Worm (Caenorhabditis elegans) whole organism, L3 larva: Measurements from ENCODE around the gene C44B11.1.

Experiments
- R02D3.7 ChIP-seq: fragments of 150-350 bp; optimal IDR thresholded peaks from 2 replicates; lab custom pipeline; 2014; ENCODE audit warnings: missing biosample characterization, missing genetic modification characterization
- ZK546.5 ChIP-seq: sonication (generic microtip); optimal IDR thresholded peaks from 2 replicates; lab custom pipeline; 2017; ENCODE audit warnings: missing biosample characterization, missing genetic modification characterization
- aly-2 ChIP-seq: fragments of 150-350 bp; optimal IDR thresholded peaks from 2 replicates; lab custom pipeline; 2014; ENCODE audit warnings: missing biosample characterization, missing genetic modification characterization
- ama-1 ChIP-seq: fragments of 150-350 bp; optimal IDR thresholded peaks from 2 replicates; lab custom pipeline; 2018
- ceh-28 ChIP-seq: fragments of 150-350 bp; optimal IDR thresholded peaks from 2 replicates; lab custom pipeline; 2014; ENCODE audit warnings: missing biosample characterization, missing genetic modification reagents, missing genetic modification characterization
- ceh-82 ChIP-seq: fragments of 150-350 bp; optimal IDR thresholded peaks from 2 replicates; lab custom pipeline; 2014; ENCODE audit warnings: missing biosample characterization, missing genetic modification characterization
- daf-12 ChIP-seq: fragments of 150-350 bp; optimal IDR thresholded peaks from 2 replicates; lab custom pipeline; 2014; ENCODE audit warnings: missing biosample characterization, missing genetic modification reagents, missing genetic modification characterization
- egl-5 ChIP-seq: fragments of 150-350 bp; optimal IDR thresholded peaks from 2 replicates; lab custom pipeline; 2017; ENCODE audit warnings: missing biosample characterization, missing genetic modification reagents, missing genetic modification characterization, inconsistent platforms
- elt-2 ChIP-seq: sonication (generic microtip); optimal IDR thresholded peaks from 2 replicates; lab custom pipeline; 2016; ENCODE audit warnings: missing genetic modification reagents, mild to moderate bottlenecking, missing genetic modification characterization, missing compliant biosample characterization
- eor-1 ChIP-seq, 2 experiments: fragments of 150-350 bp; optimal IDR thresholded peaks; 2 replicates each; lab custom pipeline; 2014 to 2018; ENCODE audit warnings: missing biosample characterization in 2 of 2, missing genetic modification characterization in 2 of 2
- fkh-10 ChIP-seq: sonication (generic microtip); optimal IDR thresholded peaks from 2 replicates; lab custom pipeline; 2017; ENCODE audit warnings: missing biosample characterization, missing genetic modification reagents, missing genetic modification characterization
- fkh-2 ChIP-seq: fragments of 150-350 bp; optimal IDR thresholded peaks from 2 replicates; lab custom pipeline; 2014; ENCODE audit warnings: missing biosample characterization, missing genetic modification reagents, missing genetic modification characterization
- hmg-11 ChIP-seq: sonication (generic microtip); optimal IDR thresholded peaks from 2 replicates; lab custom pipeline; 2016; ENCODE audit warnings: missing genetic modification characterization, missing compliant biosample characterization
- jun-1 ChIP-seq: fragments of 150-350 bp; optimal IDR thresholded peaks from 2 replicates; lab custom pipeline; 2014; ENCODE audit warnings: missing biosample characterization, missing genetic modification reagents, missing genetic modification characterization
- lin-15B ChIP-seq: fragments of 150-350 bp; optimal IDR thresholded peaks from 2 replicates; lab custom pipeline; 2014; ENCODE audit warnings: missing biosample characterization, missing genetic modification characterization
- lsy-12 ChIP-seq: sonication (generic microtip); optimal IDR thresholded peaks from 2 replicates; lab custom pipeline; 2016; ENCODE audit warnings: mild to moderate bottlenecking, missing genetic modification characterization, missing compliant biosample characterization
- mdl-1 ChIP-seq: fragments of 150-350 bp; optimal IDR thresholded peaks from 2 replicates; lab custom pipeline; 2014; ENCODE audit warnings: missing biosample characterization, missing genetic modification characterization
- nfya-1 ChIP-seq: sonication (generic microtip); optimal IDR thresholded peaks from 2 replicates; lab custom pipeline; 2017; ENCODE audit warnings: missing genetic modification characterization, mild to moderate bottlenecking, missing compliant biosample characterization, antibody characterized with exemption, moderate library complexity; ENCODE audit not compliant: insufficient read depth
- nhr-11 ChIP-seq: fragments of 150-350 bp; optimal IDR thresholded peaks from 2 replicates; lab custom pipeline; 2014; ENCODE audit warnings: missing biosample characterization, missing genetic modification characterization
- nhr-237 ChIP-seq: fragments of 150-350 bp; optimal IDR thresholded peaks from 2 replicates; lab custom pipeline; 2014; ENCODE audit warnings: missing biosample characterization, missing genetic modification characterization
- nhr-25 ChIP-seq: sonication (generic microtip); optimal IDR thresholded peaks from 2 replicates; lab custom pipeline; 2017; ENCODE audit warnings: missing biosample characterization, missing genetic modification characterization
- nhr-28 ChIP-seq: fragments of 150-350 bp; optimal IDR thresholded peaks from 2 replicates; lab custom pipeline; 2014; ENCODE audit warnings: missing biosample characterization, missing genetic modification characterization
- nhr-76 ChIP-seq: fragments of 150-350 bp; sonication (generic microtip); optimal IDR thresholded peaks from 5 replicates; lab custom pipeline; 2014; ENCODE audit warnings: missing biosample characterization, missing genetic modification characterization
- nhr-77 ChIP-seq: fragments of 150-350 bp; optimal IDR thresholded peaks from 2 replicates; lab custom pipeline; 2014; ENCODE audit warnings: missing biosample characterization, missing genetic modification characterization
- pha-4 ChIP-seq: fragments of 150-350 bp; optimal IDR thresholded peaks from 2 replicates; lab custom pipeline; 2014; ENCODE audit warnings: missing biosample characterization, missing genetic modification reagents, missing genetic modification characterization
- pqm-1 ChIP-seq: fragments of 150-350 bp; optimal IDR thresholded peaks from 2 replicates; lab custom pipeline; 2017; ENCODE audit warnings: missing biosample characterization, missing genetic modification characterization, inconsistent platforms
- sea-2 ChIP-seq: fragments of 150-350 bp; sonication (generic microtip); optimal IDR thresholded peaks from 4 replicates; lab custom pipeline; 2014; ENCODE audit warnings: missing biosample characterization, missing genetic modification reagents, missing genetic modification characterization
- snpc-4 ChIP-seq: fragments of 150-350 bp; optimal IDR thresholded peaks from 2 replicates; lab custom pipeline; 2014; ENCODE audit warnings: missing biosample characterization, missing genetic modification characterization
- zag-1 ChIP-seq: fragments of 150-350 bp; optimal IDR thresholded peaks from 2 replicates; lab custom pipeline; 2014; ENCODE audit warnings: missing biosample characterization, missing genetic modification characterization
- ztf-11 ChIP-seq: fragments of 150-350 bp; optimal IDR thresholded peaks from 2 replicates; lab custom pipeline; 2014; ENCODE audit warnings: missing biosample characterization, missing genetic modification characterization

C44B11.1 gene

DNA sequence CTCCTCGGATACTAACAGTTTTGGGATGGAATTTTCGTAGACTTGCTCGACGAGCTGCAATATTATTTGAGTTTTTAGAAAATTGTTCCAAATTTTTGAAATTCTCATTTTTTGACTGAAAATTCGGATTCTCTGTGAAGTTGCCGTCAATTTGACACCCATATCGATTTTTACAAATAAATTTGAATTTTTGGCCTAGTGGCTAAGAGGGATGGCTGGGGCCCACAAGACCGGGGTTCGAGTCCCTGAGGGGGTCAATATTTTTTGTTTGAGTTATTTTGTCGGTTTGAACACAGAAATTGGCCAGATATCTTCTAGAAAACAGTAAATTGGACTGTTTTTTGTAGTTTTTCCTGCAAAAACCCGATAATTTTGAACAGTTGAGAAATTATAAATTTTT lies 44.5 kb upstream of the C44B11.1 start:
- TF ChIP-seq hmg-11 (tag; lab: Kevin White, UChicago) (no peak), lsy-12 (tag; lab: Kevin White, UChicago) (no peak), egl-5 (tag; lab: Kevin White, UChicago) (no peak), ztf-11 (tag; lab: Kevin White, UChicago) (no peak), eor-1 (tag; optimal IDR thresholded peaks at IDR 0.05; lab: Kevin White, UChicago) (no peak), zag-1 (tag; lab: Kevin White, UChicago) (no peak), R02D3.7 (tag; lab: Kevin White, UChicago) (no peak)

DNA sequence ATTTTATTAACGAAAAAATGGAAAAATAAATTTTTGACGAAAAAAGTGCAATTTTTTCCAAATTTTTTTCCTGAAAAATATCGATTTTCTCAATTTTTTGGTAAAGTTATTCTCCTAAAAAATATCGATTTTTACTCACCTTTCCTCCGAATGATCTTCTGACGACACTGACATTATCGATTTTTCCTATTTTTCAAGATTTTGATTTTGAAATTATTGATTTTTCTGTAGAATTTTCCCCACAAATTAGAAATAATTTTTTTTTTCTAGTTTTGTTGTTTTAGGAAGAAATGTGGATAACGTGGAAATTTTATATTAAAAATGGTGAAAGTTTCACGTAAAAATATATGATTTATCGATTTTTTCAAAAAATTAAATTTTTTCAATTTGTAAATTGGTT lies 43.5 kb upstream of the C44B11.1 start:
- peak; percentile 86 for TF ChIP-seq ceh-28 (tag; lab: Kevin White, UChicago)
- no peak for TF ChIP-seq sea-2 (GFP tag; lab: Kevin White, UChicago)
- TF ChIP-seq, all 47 proteins: peak for 1

DNA sequence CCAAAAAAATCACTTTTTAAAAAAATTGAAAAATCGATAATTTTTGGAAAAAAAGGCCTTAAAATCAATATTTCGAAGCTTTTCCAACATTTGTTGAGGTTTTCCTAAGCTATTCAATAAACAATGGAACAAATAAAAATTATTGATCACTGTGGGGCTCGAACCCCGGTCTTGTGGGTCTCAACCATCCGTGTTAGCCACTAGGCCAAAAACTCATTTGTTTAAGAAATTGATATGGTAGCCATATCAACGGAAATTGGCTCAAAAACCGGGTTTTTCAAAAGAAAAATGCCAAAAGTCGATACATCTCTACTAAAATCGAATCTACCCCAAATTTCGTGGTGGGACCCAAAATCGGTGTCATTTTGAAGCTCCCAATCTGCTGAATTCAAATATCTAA lies 43.1 kb upstream of the C44B11.1 start:
- TF ChIP-seq elt-2 (tag; lab: Kevin White, UChicago) (peak; percentile 23), fkh-2 (tag; lab: Kevin White, UChicago) (no peak), ceh-28 (tag; lab: Kevin White, UChicago) (no peak)

DNA sequence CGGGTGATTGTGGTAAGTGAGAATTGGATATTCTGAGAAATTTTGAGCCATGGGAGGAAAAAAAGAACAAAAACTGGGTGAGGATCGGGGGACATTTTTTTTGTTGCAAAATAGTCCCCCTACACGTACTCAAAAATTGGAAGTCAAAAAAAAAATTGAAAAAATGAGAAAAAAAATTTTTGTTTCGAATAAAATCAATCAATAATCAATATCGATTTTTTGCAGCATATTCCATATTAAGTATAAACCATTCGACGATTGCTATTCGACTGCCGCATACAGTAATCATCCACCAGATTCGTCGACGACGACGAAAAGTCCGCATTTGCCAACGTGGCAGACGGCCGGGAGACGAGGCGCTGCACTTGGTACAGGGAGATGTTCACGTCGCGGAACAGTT lies 42.5 kb upstream of the C44B11.1 start:
- TF ChIP-seq ceh-28 (tag; lab: Kevin White, UChicago) (peak; percentile 58), egl-5 (tag; lab: Kevin White, UChicago) (no peak), pha-4 (no peak)

DNA sequence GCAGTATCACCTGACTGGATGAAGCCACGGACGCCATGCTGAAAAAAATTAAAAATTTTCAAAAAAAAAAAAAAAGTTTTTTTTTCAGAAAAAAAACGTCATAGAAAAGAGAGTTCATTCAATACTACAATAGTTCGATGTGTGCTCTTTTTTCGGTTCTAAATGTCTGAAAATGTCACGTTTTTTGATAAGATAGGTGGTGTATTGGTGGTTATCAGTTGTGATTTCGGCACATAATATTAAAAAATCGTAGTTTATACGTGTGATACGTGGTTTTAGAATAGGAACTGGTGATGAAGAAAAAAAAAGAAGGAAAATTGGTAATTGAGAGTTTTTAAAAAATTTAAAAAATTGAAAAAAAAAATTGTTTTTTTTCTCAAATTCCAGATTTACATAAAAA lies 38.1 kb upstream of the C44B11.1 start:
- TF ChIP-seq mdl-1 (tag; lab: Kevin White, UChicago) (peak; percentile 23), nhr-237 (tag; lab: Kevin White, UChicago) (no peak), elt-2 (tag; lab: Kevin White, UChicago) (peak; percentile 93), pqm-1 (tag; lab: Kevin White, UChicago) (peak; percentile 97)

DNA sequence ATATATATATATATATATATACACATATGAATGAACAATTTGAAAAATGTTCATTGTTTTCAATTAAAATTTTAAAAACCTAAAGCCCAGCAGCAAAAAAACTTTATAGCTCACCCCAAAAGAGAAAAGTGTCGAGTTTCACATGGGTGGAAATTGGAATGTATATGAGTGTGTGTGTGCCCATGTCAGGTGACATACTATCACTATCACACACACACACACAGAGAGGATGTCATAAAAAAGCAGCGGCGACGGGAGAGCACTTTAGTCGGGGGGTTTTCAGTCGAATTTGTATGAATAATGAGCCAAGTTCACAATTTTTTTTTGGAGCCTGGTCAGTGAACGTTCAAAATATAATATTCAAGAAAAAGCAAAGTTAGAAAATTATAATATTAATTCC lies 35.1 kb upstream of the C44B11.1 start:
- TF ChIP-seq ztf-11 (tag; lab: Kevin White, UChicago), result no peak
- TF ChIP-seq pha-4, result peak; percentile 23
- peak; percentile 76 for TF ChIP-seq elt-2 (tag; lab: Kevin White, UChicago)
- peak; percentile 71 for TF ChIP-seq pqm-1 (tag; lab: Kevin White, UChicago)
- TF ChIP-seq jun-1, result peak; percentile 50
- TF ChIP-seq ama-1 (lab: Kevin White, UChicago), result no peak

DNA sequence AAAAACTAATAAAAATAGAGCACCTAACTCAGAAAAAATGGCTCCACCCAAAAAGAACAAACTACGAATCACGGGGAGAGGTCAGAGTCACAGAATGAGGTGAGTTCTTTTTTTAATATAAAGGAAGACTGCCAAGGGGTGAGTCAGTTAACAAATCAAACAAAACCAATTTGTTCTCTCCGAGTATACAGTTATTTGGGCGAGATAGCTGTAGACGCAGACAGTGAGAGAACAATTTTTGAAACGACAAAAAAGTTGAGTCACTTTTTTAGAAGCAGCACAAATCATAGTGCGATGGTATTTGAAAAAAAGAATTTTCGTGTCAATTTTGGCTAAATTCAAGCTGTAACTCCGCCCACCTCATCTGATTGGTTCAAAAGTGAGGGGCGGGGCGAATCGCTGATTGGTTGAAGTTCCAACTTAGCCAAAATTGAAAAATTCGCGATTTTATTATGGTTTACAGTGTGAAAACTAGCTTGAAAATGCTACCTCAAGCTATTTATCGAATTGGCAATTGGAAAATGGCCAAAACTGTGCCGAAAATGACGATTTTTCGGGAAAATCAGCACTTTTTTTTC lies 30.8 kb upstream of the C44B11.1 start:
- TF ChIP-seq ceh-28 (tag; lab: Kevin White, UChicago) (no peak), pha-4 (peak; percentile 83), eor-1 (tag; optimal IDR thresholded peaks at IDR 0.05; lab: Kevin White, UChicago) (no peak), fkh-10 (GFP tag; lab: Kevin White, UChicago) (no peak), nfya-1 (tag; lab: Kevin White, UChicago) (peak; percentile 81)
- TF ChIP-seq, all 47 proteins: peak for 2

DNA sequence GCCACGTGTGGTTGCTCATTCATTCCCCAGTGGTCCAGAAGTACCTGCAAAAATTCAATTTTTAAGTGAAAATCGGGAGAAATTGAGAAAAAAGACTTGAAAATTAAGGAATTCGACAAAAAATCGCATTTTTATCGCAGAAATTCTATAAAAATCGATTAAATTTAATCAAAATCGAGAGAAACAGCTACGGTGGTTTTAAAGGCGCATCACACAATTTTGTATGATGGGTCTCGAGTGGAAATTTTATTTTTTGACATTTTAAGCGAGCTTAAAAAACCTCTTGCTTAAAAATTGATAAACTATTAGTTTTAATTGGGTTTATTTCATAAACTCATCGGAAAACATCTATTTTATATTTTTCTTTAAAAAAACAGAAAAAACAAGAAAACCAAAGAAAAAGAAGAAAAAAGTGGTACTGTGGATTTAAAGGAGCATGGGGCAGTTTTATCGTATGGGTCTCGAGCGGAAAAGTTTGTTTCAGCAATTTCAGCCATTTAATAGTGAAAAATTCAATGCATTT lies 27.9 kb upstream of the C44B11.1 start, which contains the start of gene nipa-1:
nipa-1 (minus strand) TSS at position 51 of the 523 bp plus-strand sequence.
- TF ChIP-seq nhr-11 (tag; lab: Kevin White, UChicago), result no peak
- TF ChIP-seq nhr-77 (tag; lab: Kevin White, UChicago), result no peak
- no peak for TF ChIP-seq daf-12
- TF ChIP-seq ztf-11 (tag; lab: Kevin White, UChicago), result no peak
- TF ChIP-seq pqm-1 (tag; lab: Kevin White, UChicago), result no peak
- TF ChIP-seq lin-15B (tag; lab: Kevin White, UChicago), result no peak
- TF ChIP-seq ZK546.5 (tag; lab: Kevin White, UChicago), result no peak
- TF ChIP-seq snpc-4 (tag; lab: Kevin White, UChicago), result no peak
- no peak for TF ChIP-seq nhr-25 (tag; lab: Kevin White, UChicago)
- TF ChIP-seq ceh-82, result no peak
- no peak for TF ChIP-seq R02D3.7 (tag; lab: Kevin White, UChicago)
- TF ChIP-seq eor-1 (tag; optimal IDR thresholded peaks at IDR 0.05; lab: Kevin White, UChicago), result no peak
- TF ChIP-seq aly-2, result no peak
- TF ChIP-seq nhr-28 (tag; lab: Kevin White, UChicago), result no peak
- TF ChIP-seq jun-1, result no peak
- TF ChIP-seq fkh-10 (GFP tag; lab: Kevin White, UChicago), result no peak
- no peak for TF ChIP-seq nhr-76
